Fruit fly (Drosophila melanogaster) whole organism, embryonic: ENCODE results near the gene LpR2.

ENCODE experiments used
- Atf6 ChIP-seq: fragments of 200-800 bp; sonication (Bioruptor generic); IDR thresholded peaks from 2 replicates; pipeline ENCODE4 v1.3.6; 2022; ENCODE audit warnings: missing biosample characterization, missing genetic modification characterization
- B-H1 ChIP-seq: fragments of 200-800 bp; sonication (Bioruptor generic); IDR thresholded peaks from 3 replicates; pipeline ENCODE4 v1.3.6; 2022; ENCODE audit warnings: missing biosample characterization, missing genetic modification characterization
- CG10431 ChIP-seq: fragments of 200-800 bp; sonication (Bioruptor generic); optimal IDR thresholded peaks from 3 replicates; lab custom pipeline; 2018; ENCODE audit warnings: missing biosample characterization, mild to moderate bottlenecking, missing genetic modification characterization
- CG10462 ChIP-seq: fragments of 200-800 bp; sonication (Bioruptor generic); optimal IDR thresholded peaks from 2 replicates; lab custom pipeline; 2016; ENCODE audit warnings: missing biosample characterization, missing genetic modification characterization
- CG11695 ChIP-seq: fragments of 200-800 bp; sonication (Bioruptor generic); IDR thresholded peaks from 3 replicates; pipeline ENCODE4 v1.3.6; 2022; ENCODE audit warnings: missing biosample characterization, missing genetic modification characterization
- CG12659 ChIP-seq: fragments of 200-800 bp; sonication (Bioruptor generic); optimal IDR thresholded peaks from 3 replicates; lab custom pipeline; 2017; ENCODE audit warnings: mild to moderate bottlenecking, missing biosample characterization, missing genetic modification reagents, missing genetic modification characterization
- CG13624 ChIP-seq: fragments of 200-800 bp; sonication (Bioruptor generic); optimal IDR thresholded peaks from 2 replicates; lab custom pipeline; 2016; ENCODE audit warnings: missing biosample characterization, missing genetic modification characterization
- CG13894 ChIP-seq: fragments of 200-800 bp; sonication (Bioruptor generic); optimal IDR thresholded peaks from 3 replicates; lab custom pipeline; 2018; ENCODE audit warnings: missing biosample characterization, mild to moderate bottlenecking, missing genetic modification characterization, moderate library complexity
- CG14667 ChIP-seq: fragments of 200-800 bp; sonication (Bioruptor generic); IDR thresholded peaks from 2 replicates; pipeline ENCODE4 v1.3.6; 2022; ENCODE audit warnings: missing biosample characterization, missing genetic modification characterization
- CG15696 ChIP-seq: fragments of 200-800 bp; sonication (Bioruptor generic); optimal IDR thresholded peaks from 2 replicates; lab custom pipeline; 2019; ENCODE audit warnings: missing biosample characterization, mild to moderate bottlenecking, missing genetic modification characterization, moderate library complexity
- CG1603 ChIP-seq: fragments of 200-800 bp; sonication (Bioruptor generic); optimal IDR thresholded peaks from 2 replicates; lab custom pipeline; 2019; ENCODE audit warnings: missing biosample characterization, mild to moderate bottlenecking, missing genetic modification characterization, moderate library complexity
- CG1647 ChIP-seq: fragments of 200-800 bp; sonication (Bioruptor generic); optimal IDR thresholded peaks from 3 replicates; lab custom pipeline; 2016; ENCODE audit warnings: missing biosample characterization, missing genetic modification characterization
- CG17359 ChIP-seq: fragments of 200-800 bp; sonication (Bioruptor generic); optimal IDR thresholded peaks from 3 replicates; lab custom pipeline; 2018; ENCODE audit warnings: missing biosample characterization, mild to moderate bottlenecking, missing genetic modification characterization, moderate library complexity
- CG2129 ChIP-seq: fragments of 200-800 bp; sonication (Bioruptor generic); IDR thresholded peaks from 2 replicates; pipeline ENCODE4 v1.3.6; 2022; ENCODE audit warnings: missing biosample characterization, missing genetic modification characterization; ENCODE audit not compliant: partially characterized antibody
- CG31224 ChIP-seq: fragments of 200-800 bp; sonication (Bioruptor generic); IDR thresholded peaks from 2 replicates; pipeline ENCODE4 v1.3.6; 2022; ENCODE audit warnings: missing biosample characterization, missing genetic modification characterization
- CG3407 ChIP-seq: fragments of 200-800 bp; sonication (Bioruptor generic); optimal IDR thresholded peaks from 2 replicates; lab custom pipeline; 2018; ENCODE audit warnings: missing biosample characterization, mild to moderate bottlenecking, missing genetic modification characterization
- CG34224 ChIP-seq: fragments of 200-800 bp; sonication (Bioruptor generic); IDR thresholded peaks from 3 replicates; pipeline ENCODE4 v1.3.6; 2022; ENCODE audit warnings: missing biosample characterization, missing genetic modification characterization; ENCODE audit not compliant: partially characterized antibody
- CG7745 ChIP-seq: fragments of 200-800 bp; sonication (Bioruptor generic); optimal IDR thresholded peaks from 2 replicates; lab custom pipeline; 2018; ENCODE audit warnings: missing biosample characterization, mild to moderate bottlenecking, missing genetic modification characterization, moderate library complexity
- CG7987 ChIP-seq: fragments of 200-800 bp; sonication (Bioruptor generic); optimal IDR thresholded peaks from 2 replicates; lab custom pipeline; 2018; ENCODE audit warnings: missing biosample characterization, mild to moderate bottlenecking, missing genetic modification characterization, moderate library complexity
- CG9437 ChIP-seq: fragments of 200-800 bp; sonication (Bioruptor generic); optimal IDR thresholded peaks from 2 replicates; lab custom pipeline; 2018; ENCODE audit warnings: missing biosample characterization, mild to moderate bottlenecking, missing genetic modification characterization
- Dbx ChIP-seq: fragments of 200-800 bp; sonication (Bioruptor generic); IDR thresholded peaks from 3 replicates; pipeline ENCODE4 v1.3.6; 2022; ENCODE audit warnings: missing biosample characterization, missing genetic modification characterization
- Dip2 ChIP-seq: fragments of 200-800 bp; sonication (Bioruptor generic); IDR thresholded peaks from 2 replicates; pipeline ENCODE4 v1.3.6; 2022; ENCODE audit warnings: missing biosample characterization, missing genetic modification characterization
- E2f2 ChIP-seq: fragments of 200-800 bp; sonication (Bioruptor generic); IDR thresholded peaks from 2 replicates; pipeline ENCODE4 v1.3.6; 2022; ENCODE audit warnings: missing biosample characterization, missing genetic modification characterization
- Ets65A ChIP-seq: fragments of 200-800 bp; sonication (Bioruptor generic); peaks from one replicate; lab custom pipeline; 2016; ENCODE audit warnings: missing biosample characterization, missing genetic modification characterization
- Fer1 ChIP-seq: fragments of 200-800 bp; sonication (Bioruptor generic); optimal IDR thresholded peaks from 2 replicates; lab custom pipeline; 2017; ENCODE audit warnings: missing biosample characterization, mild to moderate bottlenecking, missing genetic modification characterization
- HLHmδ ChIP-seq: fragments of 200-800 bp; sonication (Bioruptor generic); optimal IDR thresholded peaks from 2 replicates; lab custom pipeline; 2018; ENCODE audit warnings: missing biosample characterization, mild to moderate bottlenecking, missing genetic modification characterization, moderate library complexity
- MESR4 ChIP-seq: fragments of 200-800 bp; sonication (Bioruptor generic); optimal IDR thresholded peaks from 2 replicates; lab custom pipeline; 2018; ENCODE audit warnings: missing biosample characterization, mild to moderate bottlenecking, missing genetic modification characterization, moderate library complexity
- NK7.1 ChIP-seq: fragments of 200-800 bp; sonication (Bioruptor generic); optimal IDR thresholded peaks from 3 replicates; lab custom pipeline; 2016; ENCODE audit warnings: missing biosample characterization, missing genetic modification characterization
- Nf-YB ChIP-seq: fragments of 200-800 bp; sonication (Bioruptor generic); optimal IDR thresholded peaks from 3 replicates; lab custom pipeline; 2019; ENCODE audit warnings: missing biosample characterization, mild to moderate bottlenecking, missing genetic modification characterization, moderate library complexity
- Spps ChIP-seq: fragments of 200-800 bp; sonication (Bioruptor generic); optimal IDR thresholded peaks from 2 replicates; lab custom pipeline; 2018; ENCODE audit warnings: missing biosample characterization, mild to moderate bottlenecking, missing genetic modification characterization
- TFAM ChIP-seq: fragments of 200-800 bp; sonication (Bioruptor generic); optimal IDR thresholded peaks from 2 replicates; lab custom pipeline; 2017; ENCODE audit warnings: missing biosample characterization, missing genetic modification characterization, inconsistent platforms
- Usf ChIP-seq: fragments of 200-800 bp; sonication (Bioruptor generic); optimal IDR thresholded peaks from 2 replicates; lab custom pipeline; 2017; ENCODE audit warnings: missing genotype, missing biosample characterization, missing genetic modification characterization
- amos ChIP-seq: fragments of 200-800 bp; sonication (Bioruptor generic); IDR thresholded peaks from 2 replicates; pipeline ENCODE4 v1.3.6; 2022; ENCODE audit warnings: missing biosample characterization, missing genetic modification characterization; ENCODE audit not compliant: partially characterized antibody
- ci ChIP-seq: fragments of 200-800 bp; sonication (Bioruptor generic); IDR thresholded peaks from 3 replicates; pipeline ENCODE4 v1.3.6; 2022; ENCODE audit warnings: missing biosample characterization, missing genetic modification characterization
- crc ChIP-seq: fragments of 200-800 bp; sonication (Bioruptor generic); optimal IDR thresholded peaks from 2 replicates; lab custom pipeline; 2016; ENCODE audit warnings: missing biosample characterization, missing genetic modification characterization
- dan ChIP-seq: fragments of 200-800 bp; sonication (Bioruptor generic); IDR thresholded peaks from 2 replicates; pipeline ENCODE4 v1.3.6; 2022; ENCODE audit warnings: missing biosample characterization, missing genetic modification characterization
- dm ChIP-seq: fragments of 200-800 bp; sonication (Bioruptor generic); optimal IDR thresholded peaks from 3 replicates; lab custom pipeline; 2016; ENCODE audit warnings: missing biosample characterization, missing genetic modification characterization
- eve ChIP-seq, 2 experiments: fragments of >200 bp; optimal IDR thresholded peaks; 2 replicates each; lab custom pipeline; 2017; ENCODE audit warnings: missing biosample characterization in 2 of 2, missing genetic modification characterization in 2 of 2
- ewg ChIP-seq: fragments of 200-800 bp; sonication (Bioruptor generic); optimal IDR thresholded peaks from 3 replicates; lab custom pipeline; 2017; ENCODE audit warnings: mild to moderate bottlenecking, missing biosample characterization, missing genetic modification reagents, missing genetic modification characterization
- fd64A ChIP-seq: fragments of 200-800 bp; sonication (Bioruptor generic); optimal IDR thresholded peaks from 3 replicates; lab custom pipeline; 2018; ENCODE audit warnings: missing biosample characterization, mild to moderate bottlenecking, missing genetic modification characterization
- klu ChIP-seq: fragments of 200-800 bp; sonication (Bioruptor generic); IDR thresholded peaks from 2 replicates; pipeline ENCODE4 v1.3.6; 2022; ENCODE audit warnings: missing biosample characterization, missing genetic modification characterization
- knrl ChIP-seq: fragments of 200-800 bp; sonication (Bioruptor generic); IDR thresholded peaks from 3 replicates; pipeline ENCODE4 v1.3.6; 2022; ENCODE audit warnings: missing biosample characterization, missing genetic modification characterization; ENCODE audit not compliant: partially characterized antibody
- otp ChIP-seq: fragments of 200-800 bp; sonication (Bioruptor generic); IDR thresholded peaks from 3 replicates; pipeline ENCODE4, ENCODE4 v1.3.6; 2022; ENCODE audit warnings: missing biosample characterization, missing genetic modification characterization
- pan ChIP-seq, 4 experiments: fragments of >200 bp in 3 of 4; fragments of 200-800 bp in 1 of 4; sonication (Bioruptor generic) in 1 of 4; optimal IDR thresholded peaks in 3 of 4; IDR thresholded peaks in 1 of 4; 2 replicates each; pipeline versions ENCODE4 v1.3.6 to Lab custom; 2017 to 2022; ENCODE audit warnings: missing biosample characterization in 2 of 4, missing genetic modification characterization in 2 of 4, mixed read lengths in 1 of 4
- pb ChIP-seq: fragments of 200-800 bp; sonication (Bioruptor generic); optimal IDR thresholded peaks from 3 replicates; lab custom pipeline; 2016; ENCODE audit warnings: missing biosample characterization, missing genetic modification characterization
- salm ChIP-seq: fragments of 200-800 bp; sonication (Bioruptor generic); optimal IDR thresholded peaks from 2 replicates; lab custom pipeline; 2018; ENCODE audit warnings: missing biosample characterization, mild to moderate bottlenecking, missing genetic modification characterization
- so ChIP-seq: fragments of 200-800 bp; sonication (Bioruptor generic); IDR thresholded peaks from 3 replicates; pipeline ENCODE4 v1.3.6; 2022; ENCODE audit warnings: missing biosample characterization, missing genetic modification characterization
- sug ChIP-seq: fragments of 200-800 bp; optimal IDR thresholded peaks from 2 replicates; lab custom pipeline; 2019; ENCODE audit warnings: missing biosample characterization, mild to moderate bottlenecking, missing genetic modification characterization, moderate library complexity
- tgo ChIP-seq: fragments of 200-800 bp; sonication (Bioruptor generic); IDR thresholded peaks from 3 replicates; pipeline ENCODE4 v1.3.6; 2022; ENCODE audit warnings: missing biosample characterization, missing genetic modification characterization
- wek ChIP-seq: fragments of 200-800 bp; sonication (Bioruptor generic); optimal IDR thresholded peaks from 3 replicates; lab custom pipeline; 2018; ENCODE audit warnings: missing biosample characterization, mild to moderate bottlenecking, missing genetic modification characterization, moderate library complexity

The LpR2 gene

dm6 chr3R:25652066-25652720, 88.1 kb downstream of the LpR2 start (continued):
- TF ChIP-seq E2f2 (GFP tag; lab: Robert Waterston, UW) = peak; percentile 36; the same call in 1 of the 2 replicates
- no peak for TF ChIP-seq CG7745 (tag; lab: Kevin White, UChicago)
- no peak for TF ChIP-seq fd64A (GFP tag; lab: Kevin White, UChicago)
- TF ChIP-seq Fer1 (GFP tag; lab: Kevin White, UChicago) = peak; percentile 40
- TF ChIP-seq CG12659 (GFP tag; lab: Kevin White, UChicago) = peak; percentile 18
- TF ChIP-seq CG2129 (GFP tag; lab: Robert Waterston, UW) = no peak
- TF ChIP-seq knrl (GFP tag; lab: Robert Waterston, UW) = 0 out of 3 replicates have a peak, but pooled peaks have one; percentile 26
- TF ChIP-seq NK7.1 (GFP tag; lab: Kevin White, UChicago) = no peak
- TF ChIP-seq CG34224 (GFP tag; lab: Robert Waterston, UW) = peak; percentile 20; the same call in 1 of the 3 replicates
- TF ChIP-seq CG14667 (GFP tag; lab: Robert Waterston, UW) = no peak
- TF ChIP-seq tgo (GFP tag; lab: Robert Waterston, UW) = no peak
- TF ChIP-seq pb = peak; percentile 5
- TF ChIP-seq CG13894 (tag; lab: Kevin White, UChicago) = peak; percentile 74
- TF ChIP-seq salm (tag; lab: Kevin White, UChicago) = no peak
- TF ChIP-seq CG3407 (GFP tag; lab: Kevin White, UChicago) = no peak
- no peak for TF ChIP-seq CG11695
- no peak for TF ChIP-seq so (GFP tag; lab: Robert Waterston, UW)
- TF ChIP-seq sug (tag; lab: Kevin White, UChicago) = peak; percentile 6
- TF ChIP-seq HLHmδ (GFP tag; lab: Kevin White, UChicago) = no peak
- TF ChIP-seq CG15696 = no peak
- no peak for TF ChIP-seq CG1647 (GFP tag; lab: Kevin White, UChicago)
- peak; percentile 76 for TF ChIP-seq Ets65A
- TF ChIP-seq Spps (tag; lab: Kevin White, UChicago) = no peak
- no peak for TF ChIP-seq CG1603 (tag; lab: Kevin White, UChicago)
- TF ChIP-seq Usf (GFP tag; lab: Kevin White, UChicago) = no peak
- no peak for TF ChIP-seq CG31224 (GFP tag; lab: Robert Waterston, UW)
- TF ChIP-seq B-H1 (GFP tag; lab: Robert Waterston, UW) = no peak
- peak; percentile 15 for TF ChIP-seq CG7987 (GFP tag; lab: Kevin White, UChicago)
- no peak for TF ChIP-seq CG17359
- TF ChIP-seq klu = no peak
- TF ChIP-seq CG10462 (GFP tag; lab: Kevin White, UChicago) = no peak
- TF ChIP-seq Atf6 (GFP tag; lab: Robert Waterston, UW) = no peak
- no peak for TF ChIP-seq ewg (GFP tag; lab: Kevin White, UChicago)
- TF ChIP-seq CG13624 = no peak
- no peak for TF ChIP-seq pan (optimal IDR thresholded peaks at IDR 0.05; lab: Kevin White, UChicago)
- no peak for TF ChIP-seq pan (GFP tag; optimal IDR thresholded peaks at IDR 0.05 in 1 of 2, IDR thresholded peaks at IDR 0.05 in 1 of 2)
- TF ChIP-seq ci = no peak; the same call in 2 of the 3 replicates
- peak; percentile 77 for TF ChIP-seq CG9437 (GFP tag; lab: Kevin White, UChicago)
- no peak for TF ChIP-seq eve (GFP tag; optimal IDR thresholded peaks at IDR 0.05; lab: Kevin White, UChicago)
- no peak for TF ChIP-seq dm (GFP tag; lab: Kevin White, UChicago)
- TF ChIP-seq wek (GFP tag; lab: Kevin White, UChicago) = no peak
- no peak for TF ChIP-seq Dip2 (GFP tag; lab: Robert Waterston, UW)
- no peak for TF ChIP-seq dan (GFP tag; lab: Robert Waterston, UW)
- TF ChIP-seq TFAM (GFP tag; lab: Kevin White, UChicago) = no peak
- no peak for TF ChIP-seq Nf-YB (GFP tag; lab: Kevin White, UChicago)
- TF ChIP-seq amos (GFP tag; lab: Robert Waterston, UW) = peak; percentile 41; the same call in 1 of the 2 replicates
- TF ChIP-seq Dbx = no peak
- TF ChIP-seq CG10431 = no peak
- TF ChIP-seq crc (GFP tag; lab: Kevin White, UChicago) = no peak
- TF ChIP-seq MESR4 (GFP tag; lab: Kevin White, UChicago) = no peak
- no peak for TF ChIP-seq otp (GFP tag; lab: Robert Waterston, UW)
